Worm (Caenorhabditis elegans): ENCODE results near the gene F43C11.2.

DNA sequence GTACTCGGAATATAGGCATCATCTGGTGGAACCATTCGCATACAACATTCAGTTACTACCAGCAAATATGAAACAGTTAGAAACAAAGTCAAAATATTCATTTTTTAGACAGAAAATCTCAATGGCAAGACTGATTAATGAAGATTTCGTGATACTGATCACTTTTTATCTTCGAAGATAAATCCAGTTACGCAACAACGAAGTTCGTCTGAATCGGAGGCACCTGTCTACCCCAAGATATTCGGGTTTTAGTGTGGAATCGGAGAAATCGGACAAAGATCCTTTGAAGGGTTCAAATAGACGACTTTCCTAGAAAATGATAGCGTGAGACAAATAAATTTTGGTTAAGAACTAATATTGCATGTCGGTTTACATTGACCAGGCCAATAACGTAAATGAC is 41.3 kb downstream of the F43C11.2 start, which contains the start of gene F16G10.13:
- TF ChIP-seq aly-2 (tag; optimal IDR thresholded peaks at IDR 0.05): no peak
- TF ChIP-seq nhr-28 (tag; optimal IDR thresholded peaks at IDR 0.05): no peak
- no peak for TF ChIP-seq lin-39 (tag; optimal IDR thresholded peaks at IDR 0.05)
- no peak for TF ChIP-seq unc-39 (tag; optimal IDR thresholded peaks at IDR 0.05)
- TF ChIP-seq fos-1 (tag; optimal IDR thresholded peaks at IDR 0.05): no peak
- no peak for TF ChIP-seq jun-1 (tag; optimal IDR thresholded peaks at IDR 0.05)
- TF ChIP-seq ztf-11 (tag; optimal IDR thresholded peaks at IDR 0.05): no peak
- TF ChIP-seq ceh-16 (tag; optimal IDR thresholded peaks at IDR 0.05): no peak
- no peak for TF ChIP-seq egl-5 (tag; optimal IDR thresholded peaks at IDR 0.05)
- no peak for TF ChIP-seq R02D3.7 (tag; optimal IDR thresholded peaks at IDR 0.05)
- no peak for TF ChIP-seq mdl-1 (tag; optimal IDR thresholded peaks at IDR 0.05)
- TF ChIP-seq snpc-4 (tag; optimal IDR thresholded peaks at IDR 0.05): no peak
- no peak for TF ChIP-seq pqm-1 (tag; optimal IDR thresholded peaks at IDR 0.05)
